Worm (Caenorhabditis elegans) whole organism, young adult: ENCODE results near the gene npr-4.

Experiments used
- F57A8.1 ChIP-seq: fragments of 200-800 bp; sonication (Bioruptor generic); optimal IDR thresholded peaks from 2 replicates; lab custom pipeline; 2018; ENCODE audit warnings: mild to moderate bottlenecking, missing genetic modification characterization, moderate library complexity, missing compliant biosample characterization
- bed-1 ChIP-seq: fragments of 200-800 bp; sonication (Bioruptor generic); IDR thresholded peaks from 2 replicates; pipeline ENCODE4 v1.3.6; 2022; ENCODE audit warnings: missing genetic modification reagents, missing genetic modification characterization, missing compliant biosample characterization
- bed-2 ChIP-seq: fragments of 200-800 bp; sonication (Bioruptor generic); IDR thresholded peaks from 2 replicates; pipeline ENCODE4 v1.3.6; 2022; ENCODE audit warnings: missing genetic modification reagents, missing genetic modification characterization, missing compliant biosample characterization
- dox-1 ChIP-seq: fragments of 200-800 bp; sonication (Bioruptor generic); IDR thresholded peaks from 2 replicates; pipeline ENCODE4 v1.3.6; 2022; ENCODE audit warnings: missing genetic modification reagents, missing genetic modification characterization, missing compliant biosample characterization
- efl-1 ChIP-seq: fragments of 150-350 bp; optimal IDR thresholded peaks from 2 replicates; lab custom pipeline; 2014; ENCODE audit warnings: missing biosample characterization, missing genetic modification reagents, missing genetic modification characterization
- ekl-4 ChIP-seq: fragments of 200-800 bp; sonication (Bioruptor generic); IDR thresholded peaks from 2 replicates; pipeline ENCODE4 v1.3.6; 2022; ENCODE audit warnings: missing genetic modification reagents, missing genetic modification characterization, missing compliant biosample characterization
- gei-17 ChIP-seq: fragments of 200-800 bp; sonication (Bioruptor generic); optimal IDR thresholded peaks from 2 replicates; lab custom pipeline; 2018; ENCODE audit warnings: mild to moderate bottlenecking, missing genetic modification characterization, missing compliant biosample characterization
- him-1 ChIP-seq: sonication (generic microtip); optimal IDR thresholded peaks from 2 replicates; lab custom pipeline; 2016; ENCODE audit warnings: missing genotype, missing genetic modification reagents, missing genetic modification characterization, missing compliant biosample characterization
- lin-40 ChIP-seq: sonication (generic microtip); optimal IDR thresholded peaks from 2 replicates; lab custom pipeline; 2016; ENCODE audit warnings: missing genetic modification characterization, mild to moderate bottlenecking, missing compliant biosample characterization, missing genotype, missing genetic modification reagents
- nfya-1 ChIP-seq: sonication (generic microtip); optimal IDR thresholded peaks from 2 replicates; lab custom pipeline; 2017; ENCODE audit warnings: antibody characterized with exemption, missing compliant biosample characterization, missing genetic modification characterization, borderline replicate concordance; ENCODE audit not compliant: insufficient read depth
- pha-4 ChIP-seq: fragments of 150-350 bp; sonication (generic microtip); optimal IDR thresholded peaks from 2 replicates; lab custom pipeline; 2014; ENCODE audit warnings: missing biosample characterization, missing genetic modification reagents, missing genetic modification characterization
- rcor-1 ChIP-seq: fragments of 200-800 bp; sonication (Bioruptor generic); IDR thresholded peaks from 2 replicates; pipeline ENCODE4 v1.3.6; 2022; ENCODE audit warnings: missing genetic modification reagents, missing genetic modification characterization, missing compliant biosample characterization
- unc-130 ChIP-seq: sonication (generic microtip); optimal IDR thresholded peaks from 2 replicates; lab custom pipeline; 2016; ENCODE audit warnings: missing genetic modification reagents, missing genetic modification characterization, missing compliant biosample characterization
- zim-3 ChIP-seq: sonication (generic microtip); optimal IDR thresholded peaks from 2 replicates; lab custom pipeline; 2017; ENCODE audit warnings: mild to moderate bottlenecking, missing genetic modification characterization, moderate library complexity, missing compliant biosample characterization

DNA sequence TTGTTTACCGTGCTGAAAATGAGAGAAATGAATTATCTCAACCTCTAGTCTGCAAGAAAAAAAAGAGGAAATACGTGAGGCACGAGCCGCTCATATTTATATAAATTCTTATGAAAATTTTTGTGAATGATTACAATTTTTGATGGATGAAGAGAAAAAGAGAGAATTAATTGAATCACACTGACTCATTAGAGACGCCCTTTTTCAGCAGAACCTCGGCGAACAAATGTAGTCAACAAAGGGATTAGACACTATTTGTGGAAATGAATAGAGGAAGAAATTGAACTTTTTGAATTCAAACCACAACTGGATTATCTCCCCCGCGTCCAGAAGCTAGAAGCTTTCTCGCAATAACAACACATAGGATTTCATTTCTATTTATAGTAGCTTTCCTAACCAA, 4.7 kb downstream of the npr-4 start:
- no peak for TF ChIP-seq gei-17 (GFP tag; lab: Kevin White, UChicago)
- TF ChIP-seq him-1 (tag; lab: Kevin White, UChicago), result no peak
- TF ChIP-seq bed-2 (GFP tag; lab: Robert Waterston, UW), result no peak
- TF ChIP-seq bed-1 (GFP tag; lab: Robert Waterston, UW), result no peak
- TF ChIP-seq F57A8.1 (GFP tag; lab: Kevin White, UChicago), result no peak
- no peak for TF ChIP-seq lin-40 (tag; lab: Kevin White, UChicago)
- no peak for TF ChIP-seq efl-1 (GFP tag; lab: Kevin White, UChicago)
- TF ChIP-seq pha-4 (tag; lab: Kevin White, UChicago), result no peak
- TF ChIP-seq unc-130, result no peak
- TF ChIP-seq zim-3 (tag; lab: Kevin White, UChicago), result no peak
- no peak for TF ChIP-seq dox-1
- no peak for TF ChIP-seq ekl-4 (GFP tag; lab: Robert Waterston, UW)
- TF ChIP-seq rcor-1 (GFP tag; lab: Robert Waterston, UW), result no peak
- TF ChIP-seq nfya-1 (tag; lab: Kevin White, UChicago), result no peak
